Worm (Caenorhabditis elegans): ENCODE results near the gene M02D8.6.

- TF ChIP-seq ceh-44 (GFP tag; IDR thresholded peaks at IDR 0.05): no peak
- TF ChIP-seq ZK337.2 (GFP tag; IDR thresholded peaks at IDR 0.05): no peak
- no peak for TF ChIP-seq dmd-6 (GFP tag; IDR thresholded peaks at IDR 0.05)
- TF ChIP-seq mep-1 (tag; optimal IDR thresholded peaks at IDR 0.05): no peak
- TF ChIP-seq nhr-25 (tag; optimal IDR thresholded peaks at IDR 0.05; ENCODE audit: borderline replicate concordance, insufficient read depth): no peak
- TF ChIP-seq nhr-76 (tag; optimal IDR thresholded peaks at IDR 0.05): no peak
These were observed 29.8 kb upstream of the M02D8.6 start, which contains the start of gene M02D8.5 for ce11 chrX:8761497-8761896.

All from whole organism, L4 larva.